Fruit fly (Drosophila melanogaster) whole organism, embryonic: ENCODE data around the gene AIMP2.
A peak's percentile ranks its signal among the peaks of the same experiment; 100 is the strongest.

Experiments
- B-H1 ChIP-seq: fragments of 200-800 bp; sonication (Bioruptor generic); IDR thresholded peaks from 3 replicates; pipeline ENCODE4 v1.3.6; 2022; ENCODE audit warnings: missing biosample characterization, missing genetic modification characterization
- CG10267 ChIP-seq: fragments of 200-800 bp; sonication (Bioruptor generic); optimal IDR thresholded peaks from 2 replicates; lab custom pipeline; 2018; ENCODE audit warnings: missing biosample characterization, mild to moderate bottlenecking, missing genetic modification characterization, moderate library complexity
- CG10366 ChIP-seq: fragments of 200-800 bp; sonication (Bioruptor generic); IDR thresholded peaks from 2 replicates; pipeline ENCODE4 v1.3.6; 2022; ENCODE audit warnings: missing biosample characterization, missing genetic modification characterization
- CG10654 ChIP-seq: fragments of 200-800 bp; sonication (Bioruptor generic); optimal IDR thresholded peaks from 2 replicates; lab custom pipeline; 2016; ENCODE audit warnings: missing biosample characterization, missing genetic modification characterization
- CG11085 ChIP-seq: fragments of 200-800 bp; sonication (Bioruptor generic); IDR thresholded peaks from 2 replicates; pipeline ENCODE4 v1.3.6; 2022; ENCODE audit warnings: missing biosample characterization, missing genetic modification characterization
- CG11504 ChIP-seq: fragments of 200-800 bp; sonication (Bioruptor generic); optimal IDR thresholded peaks from 3 replicates; lab custom pipeline; 2019; ENCODE audit warnings: missing biosample characterization, mild to moderate bottlenecking, missing genetic modification characterization, moderate library complexity
- CG12071 ChIP-seq: fragments of 200-800 bp; sonication (Bioruptor generic); optimal IDR thresholded peaks from 3 replicates; lab custom pipeline; 2018; ENCODE audit warnings: missing biosample characterization, mild to moderate bottlenecking, missing genetic modification characterization
- CG1603 ChIP-seq: fragments of 200-800 bp; sonication (Bioruptor generic); optimal IDR thresholded peaks from 2 replicates; lab custom pipeline; 2019; ENCODE audit warnings: missing biosample characterization, mild to moderate bottlenecking, missing genetic modification characterization, moderate library complexity
- CG17912 ChIP-seq: fragments of 200-800 bp; sonication (Bioruptor generic); optimal IDR thresholded peaks from 2 replicates; lab custom pipeline; 2018; ENCODE audit warnings: missing biosample characterization, mild to moderate bottlenecking, missing genetic modification characterization
- CG7357 ChIP-seq: fragments of 200-800 bp; sonication (Bioruptor generic); IDR thresholded peaks from 3 replicates; pipeline ENCODE4 v1.3.6; 2022; ENCODE audit warnings: missing biosample characterization, missing genetic modification characterization
- CG8388 ChIP-seq: fragments of 200-800 bp; sonication (Bioruptor generic); optimal IDR thresholded peaks from 2 replicates; lab custom pipeline; 2019; ENCODE audit warnings: missing biosample characterization, mild to moderate bottlenecking, missing genetic modification characterization, moderate library complexity
- CG8478 ChIP-seq: fragments of >200 bp; optimal IDR thresholded peaks from 2 replicates; lab custom pipeline; 2018
- CHES-1-like ChIP-seq: fragments of 200-800 bp; sonication (Bioruptor generic); optimal IDR thresholded peaks from 2 replicates; lab custom pipeline; 2016; ENCODE audit warnings: missing biosample characterization, missing genetic modification characterization
- CkIIα-i1 ChIP-seq: fragments of 200-800 bp; sonication (Bioruptor generic); IDR thresholded peaks from 2 replicates; pipeline ENCODE4 v1.3.6; 2022; ENCODE audit warnings: missing biosample characterization, missing genetic modification characterization
- Dek ChIP-seq: fragments of 200-800 bp; sonication (Bioruptor generic); optimal IDR thresholded peaks from 3 replicates; lab custom pipeline; 2019; ENCODE audit warnings: missing biosample characterization, mild to moderate bottlenecking, missing genetic modification characterization, moderate library complexity
- Dip3 ChIP-seq: fragments of 200-800 bp; sonication (Bioruptor generic); optimal IDR thresholded peaks from 3 replicates; lab custom pipeline; 2016; ENCODE audit warnings: missing biosample characterization, missing genetic modification characterization
- Doc2 ChIP-seq: fragments of 200-800 bp; sonication (Bioruptor generic); IDR thresholded peaks from 2 replicates; pipeline ENCODE4 v1.3.6; 2022; ENCODE audit warnings: missing biosample characterization, missing genetic modification characterization
- HLH4C ChIP-seq: fragments of 200-800 bp; sonication (Bioruptor generic); IDR thresholded peaks from 3 replicates; pipeline ENCODE4 v1.3.6; 2022; ENCODE audit warnings: missing biosample characterization, missing genetic modification characterization; ENCODE audit not compliant: partially characterized antibody
- HLHmδ ChIP-seq: fragments of 200-800 bp; sonication (Bioruptor generic); optimal IDR thresholded peaks from 2 replicates; lab custom pipeline; 2018; ENCODE audit warnings: missing biosample characterization, mild to moderate bottlenecking, missing genetic modification characterization, moderate library complexity
- Hmr ChIP-seq: fragments of 200-800 bp; sonication (Bioruptor generic); optimal IDR thresholded peaks from 3 replicates; lab custom pipeline; 2017; ENCODE audit warnings: mild to moderate bottlenecking, missing biosample characterization, missing genetic modification reagents, missing genetic modification characterization
- Hr39 ChIP-seq: fragments of >200 bp; optimal IDR thresholded peaks from 2 replicates; lab custom pipeline; 2017
- Hsf ChIP-seq: fragments of 200-800 bp; sonication (Bioruptor generic); optimal IDR thresholded peaks from 3 replicates; lab custom pipeline; 2016; ENCODE audit warnings: missing biosample characterization, missing genetic modification characterization
- Lhr ChIP-seq: fragments of 200-800 bp; sonication (Bioruptor generic); optimal IDR thresholded peaks from 3 replicates; lab custom pipeline; 2017; ENCODE audit warnings: mild to moderate bottlenecking, missing biosample characterization, missing genetic modification reagents, missing genetic modification characterization
- MBD-R2 ChIP-seq: fragments of 200-800 bp; sonication (Bioruptor generic); IDR thresholded peaks from 2 replicates; pipeline ENCODE4 v1.3.6; 2022; ENCODE audit warnings: missing biosample characterization, missing genetic modification characterization
- MESR4 ChIP-seq: fragments of 200-800 bp; sonication (Bioruptor generic); optimal IDR thresholded peaks from 2 replicates; lab custom pipeline; 2018; ENCODE audit warnings: missing biosample characterization, mild to moderate bottlenecking, missing genetic modification characterization, moderate library complexity
- Mad ChIP-seq: fragments of 200-800 bp; sonication (Bioruptor generic); optimal IDR thresholded peaks from 2 replicates; lab custom pipeline; 2016; ENCODE audit warnings: missing biosample characterization, missing genetic modification characterization
- Med ChIP-seq: fragments of 200-800 bp; sonication (Bioruptor generic); peaks from one replicate; lab custom pipeline; 2016; ENCODE audit warnings: missing biosample characterization, missing genetic modification characterization, mild to moderate bottlenecking, inconsistent platforms, moderate library complexity
- Poxn ChIP-seq: fragments of 200-800 bp; sonication (Bioruptor generic); IDR thresholded peaks from 2 replicates; pipeline ENCODE4 v1.3.6; 2022; ENCODE audit warnings: missing biosample characterization, missing genetic modification characterization
- Sry-δ ChIP-seq: fragments of 200-800 bp; sonication (Bioruptor generic); optimal IDR thresholded peaks from 2 replicates; lab custom pipeline; 2016; ENCODE audit warnings: missing biosample characterization, missing genetic modification characterization
- Taf1 ChIP-seq: fragments of 200-800 bp; sonication (Bioruptor generic); IDR thresholded peaks from 2 replicates; pipeline ENCODE4 v1.3.6; 2022; ENCODE audit warnings: missing biosample characterization, missing genetic modification characterization
- Vsx1 ChIP-seq: fragments of 200-800 bp; sonication (Bioruptor generic); optimal IDR thresholded peaks from 2 replicates; lab custom pipeline; 2017; ENCODE audit warnings: missing biosample characterization, mild to moderate bottlenecking, missing genetic modification characterization, missing genetic modification reagents
- bbx ChIP-seq: fragments of 200-800 bp; sonication (Bioruptor generic); IDR thresholded peaks from 2 replicates; pipeline ENCODE4 v1.3.6; 2022; ENCODE audit warnings: missing biosample characterization, missing genetic modification characterization; ENCODE audit not compliant: partially characterized antibody
- chinmo ChIP-seq: fragments of 200-800 bp; sonication (Bioruptor generic); IDR thresholded peaks from 4 replicates; pipeline ENCODE4 v1.3.6; 2022; ENCODE audit warnings: missing biosample characterization, missing genetic modification characterization; ENCODE audit not compliant: partially characterized antibody
- chm ChIP-seq: fragments of 200-800 bp; sonication (Bioruptor generic); IDR thresholded peaks from 2 replicates; pipeline ENCODE4 v1.3.6; 2022; ENCODE audit warnings: missing biosample characterization, missing genetic modification characterization
- dm ChIP-seq: fragments of 200-800 bp; sonication (Bioruptor generic); optimal IDR thresholded peaks from 3 replicates; lab custom pipeline; 2016; ENCODE audit warnings: missing biosample characterization, missing genetic modification characterization
- ems ChIP-seq: fragments of 200-800 bp; sonication (Bioruptor generic); optimal IDR thresholded peaks from 3 replicates; lab custom pipeline; 2016; ENCODE audit warnings: missing biosample characterization, missing genetic modification characterization
- fru ChIP-seq: fragments of >200 bp; optimal IDR thresholded peaks from 2 replicates; lab custom pipeline; 2017
- gce ChIP-seq: fragments of 200-800 bp; sonication (Bioruptor generic); IDR thresholded peaks from 3 replicates; pipeline ENCODE4 v1.3.6; 2022; ENCODE audit warnings: missing biosample characterization, missing genetic modification characterization
- grau ChIP-seq: fragments of 200-800 bp; optimal IDR thresholded peaks from 3 replicates; lab custom pipeline; 2019; ENCODE audit warnings: missing biosample characterization, mild to moderate bottlenecking, missing genetic modification characterization, moderate library complexity
- ham ChIP-seq: fragments of 200-800 bp; sonication (Bioruptor generic); IDR thresholded peaks from 2 replicates; pipeline ENCODE4 v1.3.6; 2022; ENCODE audit warnings: missing biosample characterization, missing genetic modification characterization
- hb ChIP-seq: fragments of 200-800 bp; sonication (Bioruptor generic); IDR thresholded peaks from 3 replicates; pipeline ENCODE4 v1.3.6; 2022; ENCODE audit warnings: missing biosample characterization, missing genetic modification characterization; ENCODE audit not compliant: partially characterized antibody
- insv ChIP-seq, 2 experiments: fragments of 200-800 bp; sonication (Bioruptor generic); optimal IDR thresholded peaks; 3 replicates each; lab custom pipeline; 2016 to 2018; ENCODE audit warnings: missing biosample characterization in 2 of 2, missing genetic modification characterization in 2 of 2
- klu ChIP-seq: fragments of 200-800 bp; sonication (Bioruptor generic); IDR thresholded peaks from 2 replicates; pipeline ENCODE4 v1.3.6; 2022; ENCODE audit warnings: missing biosample characterization, missing genetic modification characterization
- luna ChIP-seq: fragments of 200-800 bp; sonication (Bioruptor generic); optimal IDR thresholded peaks from 2 replicates; lab custom pipeline; 2016; ENCODE audit warnings: missing biosample characterization, missing genetic modification characterization
- mam ChIP-seq: fragments of 200-800 bp; sonication (Bioruptor generic); optimal IDR thresholded peaks from 3 replicates; lab custom pipeline; 2016; ENCODE audit warnings: missing biosample characterization, missing genetic modification characterization
- nau ChIP-seq: fragments of 200-800 bp; sonication (Bioruptor generic); optimal IDR thresholded peaks from 3 replicates; lab custom pipeline; 2017; ENCODE audit warnings: missing biosample characterization, mild to moderate bottlenecking, missing genetic modification characterization, missing genetic modification reagents
- nerfin-2 ChIP-seq: fragments of 200-800 bp; sonication (Bioruptor generic); IDR thresholded peaks from 2 replicates; pipeline ENCODE4 v1.3.6; 2022; ENCODE audit warnings: missing biosample characterization, missing genetic modification characterization; ENCODE audit not compliant: partially characterized antibody
- odd ChIP-seq: fragments of 200-800 bp; sonication (Bioruptor generic); optimal IDR thresholded peaks from 2 replicates; lab custom pipeline; 2017; ENCODE audit warnings: missing biosample characterization, mild to moderate bottlenecking, missing genetic modification characterization
- onecut ChIP-seq: fragments of 200-800 bp; sonication (Bioruptor generic); IDR thresholded peaks from 2 replicates; pipeline ENCODE4 v1.3.6; 2022; ENCODE audit warnings: missing biosample characterization, missing genetic modification characterization
- slou ChIP-seq: fragments of 200-800 bp; sonication (Bioruptor generic); optimal IDR thresholded peaks from 3 replicates; lab custom pipeline; 2016; ENCODE audit warnings: missing biosample characterization, missing genetic modification characterization
- stwl ChIP-seq: fragments of 200-800 bp; sonication (Bioruptor generic); optimal IDR thresholded peaks from 3 replicates; lab custom pipeline; 2018; ENCODE audit warnings: missing biosample characterization, mild to moderate bottlenecking, missing genetic modification characterization, moderate library complexity
- usp ChIP-seq: fragments of >200 bp; optimal IDR thresholded peaks from 2 replicates; lab custom pipeline; 2017; ENCODE audit warnings: missing biosample characterization, missing genetic modification characterization
- z ChIP-seq: fragments of 200-800 bp; sonication (Bioruptor generic); IDR thresholded peaks from 3 replicates; pipeline ENCODE4 v1.3.6; 2022; ENCODE audit warnings: missing biosample characterization, missing genetic modification characterization

The AIMP2 gene

DNA sequence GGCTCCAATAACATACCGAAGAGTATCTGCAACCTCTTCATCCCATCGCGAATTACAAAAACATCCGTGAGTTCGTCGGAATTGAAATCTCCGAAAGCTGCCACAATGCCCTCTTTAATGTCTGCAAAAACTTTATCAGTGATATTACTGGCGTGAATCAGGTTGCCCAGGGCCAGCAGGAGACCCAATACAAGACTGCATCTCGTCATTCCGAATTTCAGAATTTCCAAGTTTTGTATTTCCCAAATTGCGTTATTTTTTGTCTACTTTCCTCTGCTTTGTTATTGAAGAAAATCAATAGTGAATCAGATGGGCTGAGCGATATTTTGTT lies 20.7 kb upstream of the AIMP2 start (continued):
- TF ChIP-seq CG8388 (GFP tag; lab: Kevin White, UChicago) (no peak), Hr39 (lab: Kevin White, UChicago) (no peak), stwl (tag; lab: Kevin White, UChicago) (no peak), usp (no peak), luna (GFP tag; lab: Kevin White, UChicago) (no peak), grau (tag; lab: Kevin White, UChicago) (no peak), Mad (GFP tag; lab: Kevin White, UChicago) (no peak), onecut (GFP tag; lab: Robert Waterston, UW) (peak; percentile 98), CG10654 (no peak), ham (GFP tag; lab: Robert Waterston, UW) (no peak), Taf1 (no peak), hb (GFP tag; lab: Robert Waterston, UW) (0 out of 3 replicates have a peak, but pooled peaks have one; percentile 7), z (GFP tag; lab: Robert Waterston, UW) (no peak), MBD-R2 (GFP tag; lab: Robert Waterston, UW) (no peak; the same call in 1 of the 2 replicates), odd (GFP tag; lab: Kevin White, UChicago) (no peak), Doc2 (GFP tag; lab: Robert Waterston, UW) (no peak), fru (lab: Kevin White, UChicago) (no peak), dm (no peak), MESR4 (GFP tag; lab: Kevin White, UChicago) (peak; percentile 80), Vsx1 (no peak), B-H1 (GFP tag; lab: Robert Waterston, UW) (no peak), HLHmδ (no peak), chinmo (0 out of 4 replicates have a peak, but pooled peaks have one; percentile 72), Poxn (no peak), Hmr (GFP tag; lab: Kevin White, UChicago) (no peak), bbx (GFP tag; lab: Robert Waterston, UW) (no peak), klu (GFP tag; lab: Robert Waterston, UW) (no peak), CG8478 (lab: Kevin White, UChicago) (no peak), gce (GFP tag; lab: Robert Waterston, UW) (0 out of 3 replicates have a peak, but pooled peaks have one; percentile 6), CkIIα-i1 (GFP tag; lab: Robert Waterston, UW) (no peak), mam (GFP tag; lab: Kevin White, UChicago) (no peak), chm (GFP tag; lab: Robert Waterston, UW) (no peak), CHES-1-like (GFP tag; lab: Kevin White, UChicago) (no peak), CG11504 (no peak), Hsf (no peak), CG10267 (tag; lab: Kevin White, UChicago) (no peak), CG7357 (no peak), nau (GFP tag; lab: Kevin White, UChicago) (no peak), ems (GFP tag; lab: Kevin White, UChicago) (no peak), CG12071 (GFP tag; lab: Kevin White, UChicago) (no peak), CG10366 (GFP tag; lab: Robert Waterston, UW) (no peak), insv (GFP tag; optimal IDR thresholded peaks at IDR 0.05; lab: Kevin White, UChicago) (no peak), Lhr (no peak), CG11085 (no peak), HLH4C (peak; percentile 52; the same call in 1 of the 3 replicates), slou (GFP tag; lab: Kevin White, UChicago) (no peak), Med (GFP tag; lab: Kevin White, UChicago) (no peak), Dek (tag; lab: Kevin White, UChicago) (no peak), CG1603 (tag; lab: Kevin White, UChicago) (peak; percentile 30), CG17912 (GFP tag; lab: Kevin White, UChicago) (no peak), Sry-δ (GFP tag; lab: Kevin White, UChicago) (peak; percentile 38), nerfin-2 (GFP tag; lab: Robert Waterston, UW) (peak; percentile 28; the same call in 1 of the 2 replicates), Dip3 (GFP tag; lab: Kevin White, UChicago) (no peak)
